Fruit fly (Drosophila melanogaster): ENCODE data around the gene lft.
A peak's percentile ranks its signal among the peaks of the same experiment; 100 is the strongest.

dm6 chr2L:10339212-10339721 is 25.0 kb upstream of the lft start, which contains the start of gene SamDC:
- TF ChIP-seq CG34367 (tag; optimal IDR thresholded peaks at IDR 0.05) (no peak), Pif1B (GFP tag; optimal IDR thresholded peaks at IDR 0.05) (no peak), CG9948 (tag; optimal IDR thresholded peaks at IDR 0.05) (peak; percentile 3), CG14655 (GFP tag; optimal IDR thresholded peaks at IDR 0.05) (no peak)

All from whole organism, pupa.